Fruit fly (Drosophila melanogaster) whole organism, wandering third instar larva: ENCODE results near the gene Asator.

Experiments used
- CrebA ChIP-seq: fragments of 200-800 bp; sonication (Bioruptor generic); optimal IDR thresholded peaks from 2 replicates; lab custom pipeline; 2016; ENCODE audit warnings: missing biosample characterization, mild to moderate bottlenecking, missing genetic modification characterization, borderline replicate concordance
- Hnf4 ChIP-seq: fragments of 200-800 bp; sonication (Bioruptor generic); optimal IDR thresholded peaks from 2 replicates; lab custom pipeline; 2016; ENCODE audit warnings: missing biosample characterization, mild to moderate bottlenecking, missing genetic modification characterization
- Hr78 ChIP-seq: fragments of >200 bp; optimal IDR thresholded peaks from 2 replicates; lab custom pipeline; 2017; ENCODE audit warnings: missing biosample characterization, missing genetic modification characterization
- Mio ChIP-seq: sonication (Bioruptor generic); optimal IDR thresholded peaks from 2 replicates; lab custom pipeline; 2016; ENCODE audit warnings: missing biosample characterization, missing genetic modification characterization
- dsf ChIP-seq: sonication (Bioruptor generic); optimal IDR thresholded peaks from 2 replicates; lab custom pipeline; 2016; ENCODE audit warnings: missing biosample characterization, missing genetic modification characterization, borderline replicate concordance
- h ChIP-seq: fragments of 200-800 bp; sonication (Bioruptor generic); optimal IDR thresholded peaks from 3 replicates; lab custom pipeline; 2016; ENCODE audit warnings: missing biosample characterization, mild to moderate bottlenecking, missing genetic modification characterization
- lola ChIP-seq: fragments of >200 bp; optimal IDR thresholded peaks from 2 replicates; lab custom pipeline; 2017; ENCODE audit warnings: missing biosample characterization, missing genetic modification characterization
- pan ChIP-seq: fragments of >200 bp; optimal IDR thresholded peaks from 2 replicates; lab custom pipeline; 2017
- psq ChIP-seq: fragments of 200-800 bp; sonication (Bioruptor generic); optimal IDR thresholded peaks from 3 replicates; lab custom pipeline; 2017; ENCODE audit warnings: missing biosample characterization, mild to moderate bottlenecking, missing genetic modification characterization, moderate library complexity
- rgr ChIP-seq: fragments of 200-800 bp; sonication (Bioruptor generic); optimal IDR thresholded peaks from 3 replicates; lab custom pipeline; 2016; ENCODE audit warnings: missing biosample characterization, mild to moderate bottlenecking, missing genetic modification characterization

DNA sequence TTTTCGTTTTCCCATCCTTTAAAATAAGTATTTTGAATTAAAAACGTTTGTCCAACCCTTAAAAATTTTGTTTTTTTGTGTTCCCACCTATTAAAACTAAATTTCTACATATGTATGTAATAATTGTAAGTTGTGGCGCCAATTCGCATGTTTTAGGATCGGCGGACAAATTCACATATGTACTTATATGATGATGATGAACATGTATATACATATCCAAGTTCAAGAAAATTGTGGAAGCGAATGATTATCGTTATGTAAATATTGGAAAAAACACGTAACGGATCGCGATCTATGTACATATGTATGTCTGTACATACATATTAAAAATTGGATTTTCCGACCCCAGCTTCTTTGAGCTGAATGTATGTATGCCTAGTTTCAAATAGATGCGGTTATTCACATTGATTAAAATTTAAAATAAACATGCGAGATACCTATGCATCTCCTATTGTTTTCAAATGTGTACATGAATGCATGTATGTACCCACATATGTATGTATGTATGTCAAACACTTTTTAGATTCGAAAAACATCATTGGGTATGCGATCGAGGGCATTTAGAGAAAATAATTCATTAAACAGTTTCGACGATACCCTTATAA, 20.1 kb downstream of the Asator start:
- TF ChIP-seq Hnf4 (GFP tag; lab: Kevin White, UChicago) (no peak), Hr78 (GFP tag; lab: Kevin White, UChicago) (no peak), rgr (GFP tag; lab: Kevin White, UChicago) (no peak), CrebA (no peak), pan (lab: Kevin White, UChicago) (no peak), psq (GFP tag; lab: Kevin White, UChicago) (no peak), h (GFP tag; lab: Kevin White, UChicago) (no peak), lola (GFP tag; lab: Kevin White, UChicago) (no peak), Mio (no peak), dsf (GFP tag; lab: Kevin White, UChicago) (no peak)
